Fruit fly (Drosophila melanogaster) whole organism, embryonic: ENCODE measurements around the gene cmet.

Experiments used
- Atf3 ChIP-seq: fragments of 200-800 bp; sonication (Bioruptor generic); optimal IDR thresholded peaks from 3 replicates; lab custom pipeline; 2016; ENCODE audit warnings: missing biosample characterization, missing genetic modification characterization
- CG10366 ChIP-seq: fragments of 200-800 bp; sonication (Bioruptor generic); IDR thresholded peaks from 2 replicates; pipeline ENCODE4 v1.3.6; 2022; ENCODE audit warnings: missing biosample characterization, missing genetic modification characterization
- CG10979 ChIP-seq: fragments of 200-800 bp; sonication (Bioruptor generic); optimal IDR thresholded peaks from 2 replicates; lab custom pipeline; 2018; ENCODE audit warnings: missing biosample characterization, mild to moderate bottlenecking, missing genetic modification characterization, moderate library complexity
- CG11504 ChIP-seq: fragments of 200-800 bp; sonication (Bioruptor generic); optimal IDR thresholded peaks from 3 replicates; lab custom pipeline; 2019; ENCODE audit warnings: missing biosample characterization, mild to moderate bottlenecking, missing genetic modification characterization, moderate library complexity
- CG11696 ChIP-seq: fragments of 200-800 bp; sonication (Bioruptor generic); IDR thresholded peaks from 2 replicates; pipeline ENCODE4 v1.3.6; 2022; ENCODE audit warnings: missing biosample characterization, missing genetic modification characterization
- CG17359 ChIP-seq: fragments of 200-800 bp; sonication (Bioruptor generic); optimal IDR thresholded peaks from 3 replicates; lab custom pipeline; 2018; ENCODE audit warnings: missing biosample characterization, mild to moderate bottlenecking, missing genetic modification characterization, moderate library complexity
- CG17612 ChIP-seq: fragments of 200-800 bp; sonication (Bioruptor generic); IDR thresholded peaks from 2 replicates; pipeline ENCODE4 v1.3.6; 2022; ENCODE audit warnings: missing biosample characterization, missing genetic modification characterization
- CG1832 ChIP-seq: fragments of 200-800 bp; sonication (Bioruptor generic); optimal IDR thresholded peaks from 2 replicates; lab custom pipeline; 2017; ENCODE audit warnings: missing biosample characterization, mild to moderate bottlenecking, missing genetic modification characterization, inconsistent platforms
- CG18599 ChIP-seq: fragments of 200-800 bp; sonication (Bioruptor generic); optimal IDR thresholded peaks from 3 replicates; lab custom pipeline; 2017; ENCODE audit warnings: missing biosample characterization, missing genetic modification characterization, mild to moderate bottlenecking, moderate library complexity, missing genetic modification reagents
- CG2199 ChIP-seq: fragments of 200-800 bp; sonication (Bioruptor generic); IDR thresholded peaks from 3 replicates; pipeline ENCODE4 v1.3.6; 2022; ENCODE audit warnings: missing biosample characterization, missing genetic modification characterization
- CG3407 ChIP-seq: fragments of 200-800 bp; sonication (Bioruptor generic); optimal IDR thresholded peaks from 2 replicates; lab custom pipeline; 2018; ENCODE audit warnings: missing biosample characterization, mild to moderate bottlenecking, missing genetic modification characterization
- CG3838 ChIP-seq: fragments of 200-800 bp; sonication (Bioruptor generic); optimal IDR thresholded peaks from 3 replicates; lab custom pipeline; 2016; ENCODE audit warnings: missing biosample characterization, missing genetic modification characterization
- CG7786 ChIP-seq: fragments of 200-800 bp; sonication (Bioruptor generic); optimal IDR thresholded peaks from 2 replicates; lab custom pipeline; 2016; ENCODE audit warnings: missing biosample characterization, missing genetic modification characterization
- CG7928 ChIP-seq: fragments of 200-800 bp; sonication (Bioruptor generic); optimal IDR thresholded peaks from 2 replicates; lab custom pipeline; 2017; ENCODE audit warnings: missing biosample characterization, mild to moderate bottlenecking, missing genetic modification characterization
- CG8944 ChIP-seq: fragments of 200-800 bp; sonication (Bioruptor generic); optimal IDR thresholded peaks from 3 replicates; lab custom pipeline; 2016; ENCODE audit warnings: missing biosample characterization, missing genetic modification characterization
- CkIIα-i1 ChIP-seq: fragments of 200-800 bp; sonication (Bioruptor generic); IDR thresholded peaks from 2 replicates; pipeline ENCODE4 v1.3.6; 2022; ENCODE audit warnings: missing biosample characterization, missing genetic modification characterization
- CoRest ChIP-seq: fragments of 200-800 bp; sonication (Bioruptor generic); optimal IDR thresholded peaks from 3 replicates; lab custom pipeline; 2018; ENCODE audit warnings: missing biosample characterization, mild to moderate bottlenecking, missing genetic modification characterization, moderate library complexity
- E2f2 ChIP-seq: fragments of 200-800 bp; sonication (Bioruptor generic); IDR thresholded peaks from 2 replicates; pipeline ENCODE4 v1.3.6; 2022; ENCODE audit warnings: missing biosample characterization, missing genetic modification characterization
- Elba2 ChIP-seq: fragments of 200-800 bp; sonication (Bioruptor generic); optimal IDR thresholded peaks from 3 replicates; lab custom pipeline; 2016; ENCODE audit warnings: missing biosample characterization, missing genetic modification characterization
- Fer1 ChIP-seq: fragments of 200-800 bp; sonication (Bioruptor generic); optimal IDR thresholded peaks from 2 replicates; lab custom pipeline; 2017; ENCODE audit warnings: missing biosample characterization, mild to moderate bottlenecking, missing genetic modification characterization
- HHEX ChIP-seq: fragments of 200-800 bp; sonication (Bioruptor generic); optimal IDR thresholded peaks from 3 replicates; lab custom pipeline; 2017; ENCODE audit warnings: missing biosample characterization, mild to moderate bottlenecking, missing genetic modification characterization, missing genetic modification reagents
- HLH4C ChIP-seq: fragments of 200-800 bp; sonication (Bioruptor generic); IDR thresholded peaks from 3 replicates; pipeline ENCODE4 v1.3.6; 2022; ENCODE audit warnings: missing biosample characterization, missing genetic modification characterization; ENCODE audit not compliant: partially characterized antibody
- HLHmδ ChIP-seq: fragments of 200-800 bp; sonication (Bioruptor generic); optimal IDR thresholded peaks from 2 replicates; lab custom pipeline; 2018; ENCODE audit warnings: missing biosample characterization, mild to moderate bottlenecking, missing genetic modification characterization, moderate library complexity
- Hand ChIP-seq: fragments of 200-800 bp; sonication (Bioruptor generic); optimal IDR thresholded peaks from 2 replicates; lab custom pipeline; 2017; ENCODE audit warnings: mild to moderate bottlenecking, missing biosample characterization, missing genetic modification reagents, missing genetic modification characterization
- Lhr ChIP-seq: fragments of 200-800 bp; sonication (Bioruptor generic); optimal IDR thresholded peaks from 3 replicates; lab custom pipeline; 2017; ENCODE audit warnings: mild to moderate bottlenecking, missing biosample characterization, missing genetic modification reagents, missing genetic modification characterization
- Tbp ChIP-seq: fragments of >200 bp; optimal IDR thresholded peaks from 2 replicates; lab custom pipeline; 2018; ENCODE audit warnings: missing biosample characterization, missing genetic modification characterization
- Usf ChIP-seq: fragments of 200-800 bp; sonication (Bioruptor generic); optimal IDR thresholded peaks from 2 replicates; lab custom pipeline; 2017; ENCODE audit warnings: missing genotype, missing biosample characterization, missing genetic modification characterization
- ab ChIP-seq: fragments of 200-800 bp; sonication (Bioruptor generic); optimal IDR thresholded peaks from 2 replicates; lab custom pipeline; 2016; ENCODE audit warnings: missing biosample characterization, missing genetic modification characterization
- cas ChIP-seq: fragments of 200-800 bp; sonication (Bioruptor generic); IDR thresholded peaks from 2 replicates; pipeline ENCODE4 v1.3.6; 2022; ENCODE audit warnings: missing biosample characterization, missing genetic modification characterization
- crol ChIP-seq: fragments of 200-800 bp; sonication (Bioruptor generic); IDR thresholded peaks from 2 replicates; pipeline ENCODE4 v1.3.6; 2022; ENCODE audit warnings: missing biosample characterization, missing genetic modification characterization
- cwo ChIP-seq: fragments of 200-800 bp; sonication (Bioruptor generic); optimal IDR thresholded peaks from 3 replicates; lab custom pipeline; 2017; ENCODE audit warnings: missing biosample characterization, missing genetic modification characterization, mild to moderate bottlenecking, moderate library complexity, missing genetic modification reagents
- eve ChIP-seq, 2 experiments: fragments of >200 bp; optimal IDR thresholded peaks; 2 replicates each; lab custom pipeline; 2017; ENCODE audit warnings: missing biosample characterization in 2 of 2, missing genetic modification characterization in 2 of 2
- fd64A ChIP-seq: fragments of 200-800 bp; sonication (Bioruptor generic); optimal IDR thresholded peaks from 3 replicates; lab custom pipeline; 2018; ENCODE audit warnings: missing biosample characterization, mild to moderate bottlenecking, missing genetic modification characterization
- fu2 ChIP-seq: fragments of 200-800 bp; sonication (Bioruptor generic); optimal IDR thresholded peaks from 2 replicates; lab custom pipeline; 2016; ENCODE audit warnings: missing biosample characterization, missing genetic modification characterization
- gce ChIP-seq: fragments of 200-800 bp; sonication (Bioruptor generic); IDR thresholded peaks from 3 replicates; pipeline ENCODE4 v1.3.6; 2022; ENCODE audit warnings: missing biosample characterization, missing genetic modification characterization
- grn ChIP-seq: fragments of 200-800 bp; sonication (Bioruptor generic); optimal IDR thresholded peaks from 3 replicates; lab custom pipeline; 2017; ENCODE audit warnings: missing biosample characterization, missing genetic modification characterization
- gsb-n ChIP-seq: fragments of 200-800 bp; sonication (Bioruptor generic); optimal IDR thresholded peaks from 3 replicates; lab custom pipeline; 2018; ENCODE audit warnings: missing biosample characterization, mild to moderate bottlenecking, missing genetic modification characterization
- kay ChIP-seq: fragments of 200-800 bp; sonication (Bioruptor generic); optimal IDR thresholded peaks from 2 replicates; lab custom pipeline; 2016; ENCODE audit warnings: missing biosample characterization, missing genetic modification characterization
- lola ChIP-seq, 3 experiments: fragments of >200 bp in 2 of 3; fragments of 200-800 bp in 1 of 3; sonication (Bioruptor generic) in 1 of 3; optimal IDR thresholded peaks; 2 replicates each; lab custom pipeline; 2017 to 2019; ENCODE audit warnings: missing biosample characterization in 3 of 3, missing genetic modification characterization in 3 of 3, mild to moderate bottlenecking in 1 of 3, moderate library complexity in 1 of 3
- mirr ChIP-seq: fragments of 200-800 bp; sonication (Bioruptor generic); optimal IDR thresholded peaks from 3 replicates; lab custom pipeline; 2018; ENCODE audit warnings: missing biosample characterization, mild to moderate bottlenecking, missing genetic modification characterization
- nom ChIP-seq: fragments of 200-800 bp; sonication (Bioruptor generic); optimal IDR thresholded peaks from 2 replicates; lab custom pipeline; 2017; ENCODE audit warnings: missing biosample characterization, missing genetic modification characterization, mild to moderate bottlenecking, moderate library complexity, missing genetic modification reagents
- pb ChIP-seq: fragments of 200-800 bp; sonication (Bioruptor generic); optimal IDR thresholded peaks from 3 replicates; lab custom pipeline; 2016; ENCODE audit warnings: missing biosample characterization, missing genetic modification characterization
- phol ChIP-seq: fragments of 200-800 bp; sonication (Bioruptor generic); optimal IDR thresholded peaks from 3 replicates; lab custom pipeline; 2018; ENCODE audit warnings: missing biosample characterization, mild to moderate bottlenecking, missing genetic modification characterization, moderate library complexity
- prd ChIP-seq, 3 experiments: fragments of >200 bp in 2 of 3; fragments of 200-800 bp in 1 of 3; sonication (Bioruptor generic) in 1 of 3; optimal IDR thresholded peaks in 2 of 3; IDR thresholded peaks in 1 of 3; 2 replicates in 2 of 3; 3 replicates in 1 of 3; pipeline versions ENCODE4 v1.3.6 to Lab custom; 2017 to 2022; ENCODE audit warnings: missing biosample characterization in 1 of 3, missing genetic modification characterization in 1 of 3
- pzg ChIP-seq: fragments of 200-800 bp; sonication (Bioruptor generic); optimal IDR thresholded peaks from 3 replicates; lab custom pipeline; 2018; ENCODE audit warnings: missing biosample characterization, mild to moderate bottlenecking, missing genetic modification characterization, moderate library complexity
- sisA ChIP-seq: fragments of 200-800 bp; sonication (Bioruptor generic); IDR thresholded peaks from 2 replicates; pipeline ENCODE4 v1.3.6; 2022; ENCODE audit warnings: missing biosample characterization, missing genetic modification characterization
- tna ChIP-seq: fragments of 200-800 bp; sonication (Bioruptor generic); IDR thresholded peaks from 2 replicates; pipeline ENCODE4 v1.3.6; 2022; ENCODE audit warnings: missing biosample characterization, missing genetic modification characterization; ENCODE audit not compliant: partially characterized antibody
- wek ChIP-seq: fragments of 200-800 bp; sonication (Bioruptor generic); optimal IDR thresholded peaks from 3 replicates; lab custom pipeline; 2018; ENCODE audit warnings: missing biosample characterization, mild to moderate bottlenecking, missing genetic modification characterization, moderate library complexity
- z ChIP-seq: fragments of 200-800 bp; sonication (Bioruptor generic); IDR thresholded peaks from 3 replicates; pipeline ENCODE4 v1.3.6; 2022; ENCODE audit warnings: missing biosample characterization, missing genetic modification characterization

The cmet gene

DNA sequence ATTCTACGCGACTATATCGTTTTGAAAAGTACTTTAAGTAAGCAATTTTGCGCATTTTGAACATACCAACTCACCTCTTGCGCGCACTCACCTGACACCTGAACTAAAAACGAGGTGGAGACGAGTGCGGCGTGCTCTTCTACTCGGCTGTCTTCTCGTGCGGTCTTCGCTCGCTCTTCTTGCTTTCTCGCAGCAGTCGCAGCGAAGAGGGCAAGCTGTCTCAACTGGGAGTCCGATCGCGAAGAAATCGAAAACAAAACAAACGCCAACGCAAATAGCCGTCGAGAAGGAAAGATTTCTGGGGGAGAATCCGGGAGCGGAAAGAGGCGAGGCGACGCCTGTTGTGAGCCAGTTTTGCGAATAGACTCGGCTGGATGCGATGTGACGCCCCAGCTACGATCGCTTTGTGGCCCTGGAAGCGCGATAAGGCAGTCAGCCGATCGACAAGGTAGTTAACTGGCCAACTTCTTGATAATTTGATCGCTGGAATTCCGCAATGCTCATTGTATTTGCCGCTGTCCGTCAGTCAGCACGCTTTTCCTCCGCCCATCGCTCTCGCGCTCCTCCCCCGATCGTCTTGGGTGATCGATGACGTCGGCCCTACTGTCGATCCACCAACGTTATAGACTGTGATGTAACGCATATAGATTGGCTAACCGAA lies 3.0 kb upstream of the cmet start (continued):
- TF ChIP-seq CG10979 (tag; lab: Kevin White, UChicago) (no peak), fu2 (GFP tag; lab: Kevin White, UChicago) (no peak), gce (GFP tag; lab: Robert Waterston, UW) (0 out of 3 replicates have a peak, but pooled peaks have one; percentile 34), CG10366 (GFP tag; lab: Robert Waterston, UW) (no peak), CG17359 (tag; lab: Kevin White, UChicago) (no peak), Tbp (GFP tag; lab: Kevin White, UChicago) (no peak), Lhr (GFP tag; lab: Kevin White, UChicago) (no peak), cwo (GFP tag; lab: Kevin White, UChicago) (peak; percentile 96), tna (no peak), CG17612 (GFP tag; lab: Robert Waterston, UW) (no peak), CoRest (no peak), CG7928 (GFP tag; lab: Kevin White, UChicago) (peak; percentile 57), CG11696 (GFP tag; lab: Robert Waterston, UW) (no peak), Fer1 (GFP tag; lab: Kevin White, UChicago) (peak; percentile 64), grn (peak; percentile 91), E2f2 (peak; percentile 86), ab (GFP tag; lab: Kevin White, UChicago) (no peak), crol (GFP tag; lab: Robert Waterston, UW) (peak; percentile 85), Elba2 (GFP tag; lab: Kevin White, UChicago) (no peak), nom (GFP tag; lab: Kevin White, UChicago) (peak; percentile 49), CG3407 (GFP tag; lab: Kevin White, UChicago) (no peak), pb (peak; percentile 18), CkIIα-i1 (GFP tag; lab: Robert Waterston, UW) (no peak), HHEX (GFP tag; lab: Kevin White, UChicago) (no peak), phol (tag; lab: Kevin White, UChicago) (no peak), HLHmδ (GFP tag; lab: Kevin White, UChicago) (no peak), CG1832 (no peak), fd64A (no peak), CG8944 (no peak), Hand (GFP tag; lab: Kevin White, UChicago) (no peak), Usf (GFP tag; lab: Kevin White, UChicago) (no peak), HLH4C (GFP tag; lab: Robert Waterston, UW) (peak; percentile 14; the same call in 1 of the 3 replicates), CG7786 (GFP tag; lab: Kevin White, UChicago) (no peak), cas (GFP tag; lab: Robert Waterston, UW) (no peak), CG2199 (GFP tag; lab: Robert Waterston, UW) (no peak), CG3838 (GFP tag; lab: Kevin White, UChicago) (no peak), lola (GFP tag; optimal IDR thresholded peaks at IDR 0.05; lab: Kevin White, UChicago) (no peak), CG11504 (no peak), CG18599 (peak; percentile 40), mirr (GFP tag; lab: Kevin White, UChicago) (peak; percentile 49), pzg (no peak), sisA (no peak), Atf3 (GFP tag; lab: Kevin White, UChicago) (peak; percentile 42), prd (optimal IDR thresholded peaks at IDR 0.05; lab: Kevin White, UChicago) (no peak), prd (GFP tag; IDR thresholded peaks at IDR 0.05; lab: Robert Waterston, UW) (no peak), kay (no peak), gsb-n (tag; lab: Kevin White, UChicago) (no peak), z (GFP tag; lab: Robert Waterston, UW) (0 out of 3 replicates have a peak, but pooled peaks have one; percentile 47), eve (GFP tag; optimal IDR thresholded peaks at IDR 0.05; lab: Kevin White, UChicago) (no peak), wek (GFP tag; lab: Kevin White, UChicago) (no peak)
